Fruit fly (Drosophila melanogaster): ENCODE data around the gene CG15772.

Gene CG15772

dm6 chrX:5783260-5784040, 31.4 kb downstream of the CG15772 start (continued):
- TF ChIP-seq CG11902 (GFP tag; optimal IDR thresholded peaks at IDR 0.05) (peak; percentile 11), CG15336 (GFP tag; IDR thresholded peaks at IDR 0.05) (peak; percentile 74), Sox14 (GFP tag; optimal IDR thresholded peaks at IDR 0.05) (peak; percentile 69), CG6854 (GFP tag; optimal IDR thresholded peaks at IDR 0.05) (peak; percentile 20), Ets96B (tag; optimal IDR thresholded peaks at IDR 0.05) (peak; percentile 44), Smox (GFP tag; optimal IDR thresholded peaks at IDR 0.05) (peak; percentile 76), svp (GFP tag) (peak; percentile 89), CG11762 (GFP tag; optimal IDR thresholded peaks at IDR 0.05; ENCODE audit: insufficient read depth) (peak; percentile 60), achi (GFP tag; optimal IDR thresholded peaks at IDR 0.05) (peak; percentile 61), CG6792 (GFP tag; optimal IDR thresholded peaks at IDR 0.05) (peak; percentile 79), CG3919 (GFP tag; optimal IDR thresholded peaks at IDR 0.05) (peak; percentile 72), CG4318 (GFP tag; optimal IDR thresholded peaks at IDR 0.05) (peak; percentile 74), CG6808 (GFP tag; optimal IDR thresholded peaks at IDR 0.05) (peak; percentile 35), acj6 (GFP tag; optimal IDR thresholded peaks at IDR 0.05) (peak; percentile 73), Eip78C (GFP tag) (peak; percentile 90), CG9139 (GFP tag; optimal IDR thresholded peaks at IDR 0.05) (no peak), CG3032 (tag; optimal IDR thresholded peaks at IDR 0.05) (no peak), net (GFP tag; optimal IDR thresholded peaks at IDR 0.05) (peak; percentile 54), CG1621 (tag; optimal IDR thresholded peaks at IDR 0.05) (peak; percentile 28), Hr38 (GFP tag; optimal IDR thresholded peaks at IDR 0.05) (no peak), Eip75B (GFP tag; optimal IDR thresholded peaks at IDR 0.05) (peak; percentile 58), CG8319 (GFP tag; optimal IDR thresholded peaks at IDR 0.05) (peak; percentile 23), spab (GFP tag; optimal IDR thresholded peaks at IDR 0.05) (peak; percentile 1), OdsH (GFP tag; optimal IDR thresholded peaks at IDR 0.05) (peak; percentile 70), Sox102F (GFP tag; optimal IDR thresholded peaks at IDR 0.05) (peak; percentile 74), fd85E (GFP tag; optimal IDR thresholded peaks at IDR 0.05) (no peak), Lpt (GFP tag; optimal IDR thresholded peaks at IDR 0.05) (peak; percentile 66), esn (GFP tag; optimal IDR thresholded peaks at IDR 0.05) (peak; percentile 84), CG11294 (GFP tag; IDR thresholded peaks at IDR 0.05) (no peak), fd59A (GFP tag; optimal IDR thresholded peaks at IDR 0.05) (peak; percentile 37), lz (GFP tag; optimal IDR thresholded peaks at IDR 0.05) (peak; percentile 76), Eip93F (GFP tag; optimal IDR thresholded peaks at IDR 0.05) (peak; percentile 5), Met (GFP tag; optimal IDR thresholded peaks at IDR 0.05) (peak; percentile 82), dsx (GFP tag; optimal IDR thresholded peaks at IDR 0.05; ENCODE audit: poor library complexity, severe bottlenecking) (no peak), CG10631 (GFP tag; optimal IDR thresholded peaks at IDR 0.05) (peak; percentile 58), Gug (GFP tag; IDR thresholded peaks at IDR 0.05) (no peak), Blimp-1 (GFP tag; optimal IDR thresholded peaks at IDR 0.05) (peak; percentile 82), eg (GFP tag; IDR thresholded peaks at IDR 0.05) (peak; percentile 71; the same call in 2 of the 3 replicates), CG32006 (GFP tag; optimal IDR thresholded peaks at IDR 0.05) (peak; percentile 89)

dm6 chrX:5786559-5786958, 34.5 kb downstream of the CG15772 start:
- TF ChIP-seq Blimp-1 (GFP tag; optimal IDR thresholded peaks at IDR 0.05) (no peak), ss (GFP tag; optimal IDR thresholded peaks at IDR 0.05) (no peak), Lpt (GFP tag; optimal IDR thresholded peaks at IDR 0.05) (peak; percentile 82), CG8319 (GFP tag; optimal IDR thresholded peaks at IDR 0.05) (no peak), vri (GFP tag; optimal IDR thresholded peaks at IDR 0.05) (peak; percentile 72), Smox (GFP tag; optimal IDR thresholded peaks at IDR 0.05) (peak; percentile 71), fd85E (GFP tag; optimal IDR thresholded peaks at IDR 0.05) (no peak), Met (GFP tag; optimal IDR thresholded peaks at IDR 0.05) (peak; percentile 74), CG8632 (GFP tag; optimal IDR thresholded peaks at IDR 0.05) (no peak), cyc (GFP tag; optimal IDR thresholded peaks at IDR 0.05) (no peak), CG11294 (GFP tag; IDR thresholded peaks at IDR 0.05) (peak; percentile 71), topi (GFP tag; optimal IDR thresholded peaks at IDR 0.05) (no peak), Ets96B (tag; optimal IDR thresholded peaks at IDR 0.05) (no peak), fd59A (GFP tag; optimal IDR thresholded peaks at IDR 0.05) (peak; percentile 34), CG11902 (GFP tag; optimal IDR thresholded peaks at IDR 0.05) (no peak), Hr39 (GFP tag; optimal IDR thresholded peaks at IDR 0.05) (peak; percentile 58), CG1621 (tag; optimal IDR thresholded peaks at IDR 0.05) (no peak), Hr38 (GFP tag; optimal IDR thresholded peaks at IDR 0.05) (no peak), CG6276 (GFP tag; optimal IDR thresholded peaks at IDR 0.05) (no peak), CG9139 (GFP tag; optimal IDR thresholded peaks at IDR 0.05) (no peak), Gug (GFP tag; IDR thresholded peaks at IDR 0.05) (peak; percentile 63), pdm3 (GFP tag; optimal IDR thresholded peaks at IDR 0.05) (peak; percentile 82), CG7368 (GFP tag; optimal IDR thresholded peaks at IDR 0.05) (no peak), Sox102F (GFP tag; optimal IDR thresholded peaks at IDR 0.05) (peak; percentile 78), CG3032 (tag; optimal IDR thresholded peaks at IDR 0.05) (no peak), CG4318 (GFP tag; optimal IDR thresholded peaks at IDR 0.05) (peak; percentile 65)
